Worm (Caenorhabditis elegans): ENCODE results near the gene tkr-2.

ce11 chrIV:6209337-6209736, 7.5 kb downstream of the tkr-2 start:
- no peak for TF ChIP-seq him-1 (tag; optimal IDR thresholded peaks at IDR 0.05)
- TF ChIP-seq dao-5 (tag; optimal IDR thresholded peaks at IDR 0.05): no peak
- no peak for TF ChIP-seq W03F9.2 (tag; optimal IDR thresholded peaks at IDR 0.05)

All from whole organism, L4/young adult.